Worm (Caenorhabditis elegans) whole organism, young adult: ENCODE data around the gene dyf-2.

Experiments used
- B0035.1 ChIP-seq: sonication (generic microtip); optimal IDR thresholded peaks from 2 replicates; lab custom pipeline; 2016; ENCODE audit warnings: missing genetic modification characterization, mild to moderate bottlenecking, missing compliant biosample characterization, missing genotype, missing genetic modification reagents
- B0336.3 ChIP-seq: fragments of 200-800 bp; sonication (Bioruptor generic); IDR thresholded peaks from 2 replicates; pipeline ENCODE4 v1.3.6; 2022; ENCODE audit warnings: missing genetic modification characterization, missing compliant biosample characterization
- D2030.7 ChIP-seq: fragments of 200-800 bp; sonication (Bioruptor generic); IDR thresholded peaks from 2 replicates; pipeline ENCODE4 v1.3.6; 2022; ENCODE audit warnings: missing genetic modification reagents, missing genetic modification characterization, missing compliant biosample characterization
- F33H1.4 ChIP-seq: fragments of 200-800 bp; sonication (Bioruptor generic); IDR thresholded peaks from 2 replicates; pipeline ENCODE4 v1.3.6; 2022; ENCODE audit warnings: missing genetic modification reagents, missing genetic modification characterization, missing compliant biosample characterization
- F49E8.2 ChIP-seq: sonication (generic microtip); optimal IDR thresholded peaks from 3 replicates; lab custom pipeline; 2017; ENCODE audit warnings: missing genetic modification characterization, mild to moderate bottlenecking, missing compliant biosample characterization, antibody characterized with exemption, moderate library complexity; ENCODE audit not compliant: insufficient read depth
- F52B5.7 ChIP-seq: sonication (generic microtip); optimal IDR thresholded peaks from 2 replicates; lab custom pipeline; 2016; ENCODE audit warnings: mild to moderate bottlenecking, missing genetic modification characterization, missing compliant biosample characterization
- F55B11.4 ChIP-seq: sonication (generic microtip); optimal IDR thresholded peaks from 2 replicates; lab custom pipeline; 2016; ENCODE audit warnings: missing compliant biosample characterization, missing genetic modification characterization, borderline replicate concordance; ENCODE audit not compliant: insufficient read depth
- K11D2.4 ChIP-seq: fragments of 200-800 bp; sonication (Bioruptor generic); IDR thresholded peaks from 2 replicates; pipeline ENCODE4 v1.3.6; 2022; ENCODE audit warnings: missing genetic modification reagents, missing genetic modification characterization, missing compliant biosample characterization
- K12H6.12 ChIP-seq: fragments of 200-800 bp; sonication (Bioruptor generic); optimal IDR thresholded peaks from 2 replicates; lab custom pipeline; 2018; ENCODE audit warnings: mild to moderate bottlenecking, missing genetic modification characterization, missing compliant biosample characterization
- T26A5.8 ChIP-seq: sonication (generic microtip); optimal IDR thresholded peaks from 2 replicates; lab custom pipeline; 2016; ENCODE audit warnings: missing genetic modification characterization, missing compliant biosample characterization
- Y95B8A.8 ChIP-seq: fragments of 200-800 bp; sonication (Bioruptor generic); IDR thresholded peaks from 2 replicates; pipeline ENCODE4 v1.3.6; 2022; ENCODE audit warnings: missing genetic modification reagents, missing genetic modification characterization, missing compliant biosample characterization
- aptf-2 ChIP-seq: fragments of 200-800 bp; sonication (Bioruptor generic); conservative IDR thresholded peaks from 2 replicates; pipeline ENCODE4 v1.3.6; 2022; ENCODE audit warnings: missing genetic modification reagents, missing genetic modification characterization, missing compliant biosample characterization
- athp-1 ChIP-seq: sonication (generic microtip); optimal IDR thresholded peaks from 2 replicates; lab custom pipeline; 2017; ENCODE audit warnings: mild to moderate bottlenecking, missing genetic modification characterization, missing compliant biosample characterization
- attf-3 ChIP-seq: fragments of 200-800 bp; sonication (Bioruptor generic); conservative IDR thresholded peaks from 2 replicates; pipeline ENCODE4 v1.3.6; 2022; ENCODE audit warnings: missing genetic modification reagents, missing genetic modification characterization, missing compliant biosample characterization
- attf-5 ChIP-seq: fragments of 200-800 bp; sonication (Bioruptor generic); optimal IDR thresholded peaks from 2 replicates; lab custom pipeline; 2018; ENCODE audit warnings: mild to moderate bottlenecking, missing genetic modification characterization, missing compliant biosample characterization
- cebp-2 ChIP-seq: fragments of 200-800 bp; sonication (Bioruptor generic); IDR thresholded peaks from 2 replicates; pipeline ENCODE4 v1.3.6; 2022; ENCODE audit warnings: missing genetic modification characterization, missing compliant biosample characterization
- ceh-100 ChIP-seq: fragments of 200-800 bp; sonication (Bioruptor generic); IDR thresholded peaks from 2 replicates; pipeline ENCODE4 v1.3.6; 2022; ENCODE audit warnings: missing genetic modification reagents, missing genetic modification characterization, missing compliant biosample characterization
- dox-1 ChIP-seq: fragments of 200-800 bp; sonication (Bioruptor generic); IDR thresholded peaks from 2 replicates; pipeline ENCODE4 v1.3.6; 2022; ENCODE audit warnings: missing genetic modification reagents, missing genetic modification characterization, missing compliant biosample characterization
- dpl-1 ChIP-seq: fragments of 150-350 bp; optimal IDR thresholded peaks from 2 replicates; lab custom pipeline; 2014; ENCODE audit warnings: missing biosample characterization, missing genetic modification reagents, missing genetic modification characterization
- egl-18 ChIP-seq: fragments of 200-800 bp; sonication (Bioruptor generic); IDR thresholded peaks from 2 replicates; pipeline ENCODE4 v1.3.6; 2022; ENCODE audit warnings: missing genetic modification reagents, missing genetic modification characterization, missing compliant biosample characterization
- egrh-3 ChIP-seq: fragments of 200-800 bp; sonication (Bioruptor generic); IDR thresholded peaks from 2 replicates; pipeline ENCODE4 v1.3.6; 2022; ENCODE audit warnings: missing genetic modification reagents, missing genetic modification characterization, missing compliant biosample characterization
- gei-17 ChIP-seq: fragments of 200-800 bp; sonication (Bioruptor generic); optimal IDR thresholded peaks from 2 replicates; lab custom pipeline; 2018; ENCODE audit warnings: mild to moderate bottlenecking, missing genetic modification characterization, missing compliant biosample characterization
- hlh-26 ChIP-seq: fragments of 200-800 bp; sonication (Bioruptor generic); conservative IDR thresholded peaks from 2 replicates; pipeline ENCODE4 v1.3.6; 2022; ENCODE audit warnings: missing genetic modification reagents, missing genetic modification characterization, missing compliant biosample characterization
- hmg-20 ChIP-seq: fragments of 200-800 bp; sonication (Bioruptor generic); IDR thresholded peaks from 2 replicates; pipeline ENCODE4 v1.3.6; 2022; ENCODE audit warnings: missing genetic modification reagents, missing genetic modification characterization, missing compliant biosample characterization
- lag-1 ChIP-seq: fragments of 200-800 bp; sonication (Bioruptor generic); IDR thresholded peaks from 2 replicates; pipeline ENCODE4 v1.3.6; 2022; ENCODE audit warnings: missing genetic modification reagents, missing genetic modification characterization, missing compliant biosample characterization
- let-526 ChIP-seq: fragments of 200-800 bp; sonication (Bioruptor generic); IDR thresholded peaks from 2 replicates; pipeline ENCODE4 v1.3.6; 2022; ENCODE audit warnings: missing genetic modification reagents, missing genetic modification characterization, missing compliant biosample characterization
- lin-35 ChIP-seq, 3 experiments: fragments of 150-350 bp in 2 of 3; sonication (generic microtip) in 1 of 3; optimal IDR thresholded peaks; 2 replicates each; lab custom pipeline; 2014 to 2018; ENCODE audit warnings: missing biosample characterization in 3 of 3, missing genetic modification characterization in 3 of 3, missing genetic modification reagents in 3 of 3
- lin-54 ChIP-seq: fragments of 200-800 bp; sonication (Bioruptor generic); optimal IDR thresholded peaks from 2 replicates; lab custom pipeline; 2018; ENCODE audit warnings: mild to moderate bottlenecking, missing genetic modification characterization, missing compliant biosample characterization
- lsy-27 ChIP-seq: sonication (generic microtip); optimal IDR thresholded peaks from 2 replicates; lab custom pipeline; 2017; ENCODE audit warnings: missing genetic modification characterization, mild to moderate bottlenecking, missing compliant biosample characterization, antibody characterized with exemption, missing genotype, borderline replicate concordance; ENCODE audit not compliant: insufficient read depth
- madf-3 ChIP-seq: fragments of 200-800 bp; sonication (Bioruptor generic); IDR thresholded peaks from 2 replicates; pipeline ENCODE4 v1.3.6; 2022; ENCODE audit warnings: missing genetic modification reagents, missing genetic modification characterization, missing compliant biosample characterization
- mcd-1 ChIP-seq: fragments of 200-800 bp; sonication (Bioruptor generic); IDR thresholded peaks from 2 replicates; pipeline ENCODE4 v1.3.6; 2022; ENCODE audit warnings: missing genetic modification reagents, missing genetic modification characterization, missing compliant biosample characterization
- mel-28 ChIP-seq: sonication (generic microtip); optimal IDR thresholded peaks from 2 replicates; lab custom pipeline; 2016; ENCODE audit warnings: borderline replicate concordance, mild to moderate bottlenecking, missing genetic modification characterization, missing compliant biosample characterization
- mxl-1 ChIP-seq: sonication (generic microtip); optimal IDR thresholded peaks from 2 replicates; lab custom pipeline; 2016; ENCODE audit warnings: missing genetic modification characterization, missing compliant biosample characterization
- nfyb-1 ChIP-seq: fragments of 200-800 bp; sonication (Bioruptor generic); IDR thresholded peaks from 2 replicates; pipeline ENCODE4 v1.3.6; 2022; ENCODE audit warnings: missing genetic modification reagents, missing genetic modification characterization, missing compliant biosample characterization
- nhr-27 ChIP-seq: fragments of 200-800 bp; sonication (Bioruptor generic); optimal IDR thresholded peaks from 2 replicates; lab custom pipeline; 2018; ENCODE audit warnings: mild to moderate bottlenecking, missing genetic modification characterization, moderate library complexity, missing compliant biosample characterization
- pha-4 ChIP-seq: fragments of 150-350 bp; sonication (generic microtip); optimal IDR thresholded peaks from 2 replicates; lab custom pipeline; 2014; ENCODE audit warnings: missing biosample characterization, missing genetic modification reagents, missing genetic modification characterization
- repo-1 ChIP-seq: sonication (generic microtip); optimal IDR thresholded peaks from 2 replicates; lab custom pipeline; 2017; ENCODE audit warnings: mild to moderate bottlenecking, missing genetic modification characterization, missing compliant biosample characterization
- sea-2 ChIP-seq: fragments of 200-800 bp; sonication (Bioruptor generic); IDR thresholded peaks from 2 replicates; pipeline ENCODE4 v1.3.6; 2022; ENCODE audit warnings: missing genetic modification characterization, missing compliant biosample characterization
- snpc-4 ChIP-seq, 5 experiments: fragments of 150-350 bp in 1 of 5; sonication (generic microtip) in 4 of 5; optimal IDR thresholded peaks; 2 replicates each; lab custom pipeline; 2014 to 2018; ENCODE audit warnings: missing genetic modification characterization in 5 of 5, missing biosample characterization in 3 of 5, antibody characterized with exemption in 2 of 5, mild to moderate bottlenecking in 2 of 5, missing compliant biosample characterization in 2 of 5, missing genotype in 2 of 5, moderate library complexity in 2 of 5, missing genetic modification reagents in 1 of 5
- somi-1 ChIP-seq: fragments of 200-800 bp; sonication (Bioruptor generic); optimal IDR thresholded peaks from 2 replicates; lab custom pipeline; 2018; ENCODE audit warnings: mild to moderate bottlenecking, missing genetic modification characterization, missing compliant biosample characterization
- tbx-9 ChIP-seq: sonication (generic microtip); optimal IDR thresholded peaks from 2 replicates; lab custom pipeline; 2016; ENCODE audit warnings: borderline replicate concordance, missing genetic modification characterization, inconsistent platforms, missing compliant biosample characterization
- zim-3 ChIP-seq: sonication (generic microtip); optimal IDR thresholded peaks from 2 replicates; lab custom pipeline; 2017; ENCODE audit warnings: mild to moderate bottlenecking, missing genetic modification characterization, moderate library complexity, missing compliant biosample characterization
- ztf-25 ChIP-seq: fragments of 200-800 bp; sonication (Bioruptor generic); IDR thresholded peaks from 2 replicates; pipeline ENCODE4 v1.3.6; 2022; ENCODE audit warnings: missing genetic modification reagents, missing genetic modification characterization, missing compliant biosample characterization

Gene dyf-2

DNA sequence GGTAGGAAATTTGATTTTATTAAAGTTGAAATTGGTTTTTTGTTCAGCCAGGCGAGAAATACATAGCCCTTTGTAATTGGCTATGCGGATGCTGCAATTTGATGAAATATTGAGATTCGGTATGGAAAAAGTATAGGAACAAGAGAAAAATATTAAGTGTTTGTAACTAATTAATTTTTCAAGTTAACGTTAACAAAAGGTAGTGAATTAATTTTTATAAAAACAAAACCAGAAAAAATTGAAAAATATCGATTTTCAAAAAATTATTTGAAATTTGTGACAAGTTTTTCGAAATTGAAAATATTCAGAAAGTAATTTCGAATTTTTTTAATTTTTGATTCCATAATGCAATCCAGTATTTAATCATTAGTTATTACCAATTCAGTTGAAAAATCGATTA, 45.3 kb upstream of the dyf-2 start, which contains the start of gene W06F12.2 (continued):
- TF ChIP-seq F49E8.2 (tag; lab: Kevin White, UChicago): no peak
- no peak for TF ChIP-seq lin-35 (GFP tag; optimal IDR thresholded peaks at IDR 0.05; lab: Kevin White, UChicago)
- TF ChIP-seq hlh-26 (GFP tag; lab: Robert Waterston, UW): no peak

DNA sequence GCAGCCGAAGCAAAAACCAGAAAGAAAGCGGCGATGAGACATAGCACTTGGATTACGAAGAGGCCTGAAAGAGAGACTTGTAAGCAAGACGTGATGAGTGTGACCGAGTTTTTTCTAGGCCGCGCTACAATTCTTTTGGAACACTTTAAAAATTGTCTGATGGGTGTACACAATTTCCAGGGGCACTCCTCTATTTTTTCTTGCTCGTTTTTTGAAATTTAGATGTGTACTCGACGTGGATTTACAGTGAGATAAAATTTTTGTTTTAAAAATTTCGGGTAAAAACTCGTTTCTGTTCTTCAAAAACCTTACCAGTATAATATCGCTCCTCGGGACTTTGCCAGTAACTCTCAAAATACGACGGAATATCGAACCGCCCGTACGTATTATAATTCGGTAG, 43.5 kb upstream of the dyf-2 start:
- TF ChIP-seq F33H1.4 (GFP tag; lab: Robert Waterston, UW) (no peak), dpl-1 (no peak), sea-2 (GFP tag; lab: Robert Waterston, UW) (no peak), snpc-4 (GFP tag; optimal IDR thresholded peaks at IDR 0.05; lab: Kevin White, UChicago) (no peak), snpc-4 (tag; optimal IDR thresholded peaks at IDR 0.05; lab: Kevin White, UChicago) (no peak), tbx-9 (tag; lab: Kevin White, UChicago) (no peak), gei-17 (GFP tag; lab: Kevin White, UChicago) (no peak), let-526 (GFP tag; lab: Robert Waterston, UW) (no peak)

DNA sequence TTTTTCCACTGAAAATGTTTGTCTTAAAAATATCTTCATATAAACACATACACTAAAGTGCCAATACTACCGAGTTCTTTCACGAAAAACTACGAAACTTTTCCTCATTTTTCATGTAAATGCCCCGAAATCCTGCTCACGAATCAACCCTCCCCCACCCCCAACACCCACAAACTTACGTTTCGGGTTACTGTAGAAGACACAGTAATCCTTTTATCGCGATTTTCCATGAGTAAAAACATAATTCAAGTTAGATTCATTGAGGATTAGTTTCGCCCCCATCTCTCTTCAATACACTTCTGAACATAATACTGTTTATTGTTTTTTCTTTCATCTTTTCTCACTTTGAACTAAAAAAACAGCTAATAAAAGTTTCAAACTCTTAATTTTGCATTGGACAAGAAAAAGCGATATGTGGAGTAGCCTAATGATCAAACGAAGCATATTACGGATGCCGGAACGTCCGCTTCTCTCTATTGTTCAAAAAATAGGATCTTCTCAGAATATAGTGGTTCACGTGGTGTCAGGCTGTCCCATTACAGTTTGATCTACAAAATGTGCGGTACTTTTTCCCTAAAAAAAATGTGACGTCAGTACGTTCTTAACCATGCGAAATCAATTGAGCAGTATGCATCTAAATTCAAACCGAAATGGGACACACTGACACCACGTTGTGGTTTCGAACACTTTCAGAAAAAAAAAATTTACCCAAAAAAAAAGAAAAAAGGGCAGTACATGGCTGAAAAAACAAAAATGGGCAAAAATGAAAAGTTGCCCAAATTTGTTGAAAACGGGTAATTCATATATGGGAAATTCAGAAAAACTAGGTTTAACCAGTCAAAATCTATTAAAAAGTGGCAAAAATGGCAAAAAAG, 38.0 kb upstream of the dyf-2 start:
- TF ChIP-seq F33H1.4 (GFP tag; lab: Robert Waterston, UW) (no peak), nfyb-1 (GFP tag; lab: Robert Waterston, UW) (peak; percentile 60; the same call in 1 of the 2 replicates), D2030.7 (GFP tag; lab: Robert Waterston, UW) (no peak), aptf-2 (GFP tag; lab: Robert Waterston, UW) (no peak), athp-1 (tag; lab: Kevin White, UChicago) (no peak), K11D2.4 (GFP tag; lab: Robert Waterston, UW) (no peak), egrh-3 (GFP tag; lab: Robert Waterston, UW) (no peak), lag-1 (GFP tag; lab: Robert Waterston, UW) (no peak), repo-1 (tag; lab: Kevin White, UChicago) (no peak), mxl-1 (no peak), dox-1 (GFP tag; lab: Robert Waterston, UW) (0 out of 2 replicates have a peak, but pooled peaks have one; percentile 5), pha-4 (no peak), lin-54 (GFP tag; lab: Kevin White, UChicago) (no peak), B0336.3 (GFP tag; lab: Robert Waterston, UW) (no peak), Y95B8A.8 (no peak), zim-3 (peak; percentile 37), K12H6.12 (tag; lab: Kevin White, UChicago) (peak; percentile 42), ztf-25 (GFP tag; lab: Robert Waterston, UW) (no peak), lsy-27 (tag; lab: Kevin White, UChicago) (no peak), F49E8.2 (tag; lab: Kevin White, UChicago) (no peak), mel-28 (no peak), F52B5.7 (tag; lab: Kevin White, UChicago) (no peak), attf-3 (GFP tag; lab: Robert Waterston, UW) (no peak), attf-5 (GFP tag; lab: Kevin White, UChicago) (no peak), hmg-20 (GFP tag; lab: Robert Waterston, UW) (no peak), ceh-100 (GFP tag; lab: Robert Waterston, UW) (0 out of 2 replicates have a peak, but pooled peaks have one; percentile 16), egl-18 (GFP tag; lab: Robert Waterston, UW) (no peak), mcd-1 (GFP tag; lab: Robert Waterston, UW) (no peak), cebp-2 (GFP tag; lab: Robert Waterston, UW) (no peak), B0035.1 (tag; lab: Kevin White, UChicago) (no peak), somi-1 (GFP tag; lab: Kevin White, UChicago) (no peak), T26A5.8 (tag; lab: Kevin White, UChicago) (no peak), nhr-27 (tag; lab: Kevin White, UChicago) (no peak), F55B11.4 (tag; lab: Kevin White, UChicago) (no peak), madf-3 (no peak)
